Worm (Caenorhabditis elegans): ENCODE measurements around the gene Y54G2A.44.

DNA sequence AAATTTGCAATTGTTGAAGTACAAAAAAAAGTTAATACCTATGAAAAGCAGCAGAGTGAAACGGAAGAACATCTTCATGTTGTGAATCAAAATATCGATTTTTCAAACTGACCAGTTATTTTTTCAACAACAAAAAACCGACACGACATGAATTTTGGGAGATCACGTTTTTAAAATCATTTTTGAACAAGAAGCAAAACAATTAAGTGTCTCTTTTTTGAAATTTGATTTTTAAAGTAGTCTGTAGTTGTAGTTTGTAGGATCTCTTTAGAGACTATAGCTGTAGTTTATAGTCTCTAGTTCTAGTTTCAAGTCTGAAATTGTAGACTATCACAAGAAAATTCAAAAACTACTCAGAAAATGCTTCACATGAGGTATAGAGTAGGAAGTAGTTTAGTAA lies 42.2 kb downstream of the Y54G2A.44 start, which contains the start of gene Y54G2A.15:
- no peak for TF ChIP-seq sem-2 (GFP tag; optimal IDR thresholded peaks at IDR 0.05)
- TF ChIP-seq unc-120 (tag; optimal IDR thresholded peaks at IDR 0.05; ENCODE audit: poor library complexity, severe bottlenecking): no peak
- no peak for TF ChIP-seq nhr-28 (tag; optimal IDR thresholded peaks at IDR 0.05)
- no peak for TF ChIP-seq nhr-76 (tag; optimal IDR thresholded peaks at IDR 0.05)
- no peak for TF ChIP-seq drap-1 (GFP tag; optimal IDR thresholded peaks at IDR 0.05)
- TF ChIP-seq unc-62 (GFP tag; optimal IDR thresholded peaks at IDR 0.05): no peak

All from whole organism, mixed stage, embryonic.